Worm (Caenorhabditis elegans) whole organism, L2 larva: ENCODE data around the gene Y39E4B.13.

Source experiments
- ama-1 ChIP-seq: fragments of 150-350 bp; optimal IDR thresholded peaks from 2 replicates; lab custom pipeline; 2018; ENCODE audit warnings: inconsistent platforms
- elt-1 ChIP-seq: fragments of 150-350 bp; optimal IDR thresholded peaks from 2 replicates; lab custom pipeline; 2014; ENCODE audit warnings: missing biosample characterization, missing genetic modification characterization
- elt-3 ChIP-seq: sonication (generic microtip); optimal IDR thresholded peaks from 2 replicates; lab custom pipeline; 2017; ENCODE audit warnings: missing biosample characterization, missing genetic modification characterization
- lin-39 ChIP-seq: fragments of 150-350 bp; optimal IDR thresholded peaks from 2 replicates; lab custom pipeline; 2014; ENCODE audit warnings: missing biosample characterization, missing genetic modification reagents, missing genetic modification characterization
- mdl-1 ChIP-seq, 2 experiments: fragments of 150-350 bp in 1 of 2; sonication (generic microtip) in 1 of 2; optimal IDR thresholded peaks; 2 replicates each; lab custom pipeline; 2017; ENCODE audit warnings: missing biosample characterization in 2 of 2, missing genetic modification characterization in 2 of 2
- nhr-11 ChIP-seq: fragments of 150-350 bp; optimal IDR thresholded peaks from 2 replicates; lab custom pipeline; 2014; ENCODE audit warnings: missing biosample characterization, missing genetic modification characterization
- sma-9 ChIP-seq, 2 experiments: fragments of 150-350 bp in 1 of 2; sonication (generic microtip) in 1 of 2; optimal IDR thresholded peaks; 2 replicates each; lab custom pipeline; 2014 to 2016; ENCODE audit warnings: missing genetic modification characterization in 2 of 2, mild to moderate bottlenecking in 1 of 2, missing biosample characterization in 1 of 2, missing compliant biosample characterization in 1 of 2, missing genetic modification reagents in 1 of 2, moderate library complexity in 1 of 2
- snpc-4 ChIP-seq: fragments of 150-350 bp; optimal IDR thresholded peaks from 2 replicates; lab custom pipeline; 2014; ENCODE audit warnings: missing biosample characterization, missing genetic modification characterization

DNA sequence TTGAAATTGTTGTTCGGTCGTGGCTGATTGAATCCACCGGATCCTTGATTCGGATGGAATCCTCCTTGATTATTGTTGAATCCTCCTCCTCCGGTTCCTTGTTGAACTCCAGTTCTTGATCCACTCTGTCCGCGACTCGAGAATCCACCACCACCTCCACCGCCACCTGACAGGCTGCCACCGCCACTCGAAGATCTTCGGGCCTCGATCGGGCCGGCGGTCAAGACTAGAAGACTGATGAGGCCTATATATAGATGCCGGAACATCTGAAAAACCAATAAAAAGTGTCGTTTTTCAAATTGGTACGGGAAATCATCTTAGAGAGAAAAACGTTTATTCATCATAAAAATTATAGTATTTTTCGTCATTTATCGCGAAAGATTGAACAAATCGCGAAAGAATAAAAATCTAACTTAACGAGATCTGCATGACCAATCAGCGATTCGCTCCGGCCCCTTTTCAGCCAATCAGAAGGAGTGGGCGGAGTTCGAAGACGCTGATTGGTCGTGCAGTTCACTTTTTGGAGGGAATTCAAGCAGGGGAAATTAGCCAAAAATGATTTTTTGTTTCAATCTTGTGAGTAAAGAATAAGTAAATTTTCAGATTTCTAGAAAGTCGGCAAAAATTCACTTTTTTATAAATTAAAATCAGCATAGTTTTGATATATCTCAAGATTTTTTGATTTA lies 8.4 kb downstream of the Y39E4B.13 start, which contains the start of gene pqn-83:
- TF ChIP-seq mdl-1 (tag; optimal IDR thresholded peaks at IDR 0.05; lab: Kevin White, UChicago) = no peak
- no peak for TF ChIP-seq snpc-4 (tag; lab: Kevin White, UChicago)
- no peak for TF ChIP-seq sma-9 (GFP tag; optimal IDR thresholded peaks at IDR 0.05; lab: Kevin White, UChicago)
- TF ChIP-seq sma-9 (tag; optimal IDR thresholded peaks at IDR 0.05; lab: Kevin White, UChicago) = no peak
- no peak for TF ChIP-seq elt-3
- TF ChIP-seq elt-1 (tag; lab: Kevin White, UChicago) = no peak
- no peak for TF ChIP-seq lin-39 (tag; lab: Kevin White, UChicago)
- no peak for TF ChIP-seq ama-1 (lab: Kevin White, UChicago)
- TF ChIP-seq nhr-11 = no peak
